Fruit fly (Drosophila melanogaster) whole organism, wandering third instar larva: ENCODE results near the gene Usp10.

Experiments used
- Abd-B ChIP-seq: fragments of >200 bp; optimal IDR thresholded peaks from 2 replicates; lab custom pipeline; 2017; ENCODE audit warnings: missing biosample characterization, missing genetic modification characterization
- CG32264 ChIP-seq: fragments of 200-800 bp; sonication (Bioruptor generic); optimal IDR thresholded peaks from 2 replicates; lab custom pipeline; 2016; ENCODE audit warnings: missing biosample characterization, missing genetic modification characterization
- CG9705 ChIP-seq: fragments of 200-800 bp; sonication (Bioruptor generic); optimal IDR thresholded peaks from 2 replicates; lab custom pipeline; 2018; ENCODE audit warnings: missing biosample characterization, mild to moderate bottlenecking, missing genetic modification characterization
- CrebA ChIP-seq: fragments of 200-800 bp; sonication (Bioruptor generic); optimal IDR thresholded peaks from 2 replicates; lab custom pipeline; 2016; ENCODE audit warnings: missing biosample characterization, mild to moderate bottlenecking, missing genetic modification characterization, borderline replicate concordance
- Dfd ChIP-seq: fragments of >200 bp; optimal IDR thresholded peaks from 2 replicates; lab custom pipeline; 2017; ENCODE audit warnings: missing biosample characterization, missing genetic modification characterization
- Dif ChIP-seq: fragments of 200-275, 200-300 bp; sonication (Bioruptor generic); optimal IDR thresholded peaks from 2 replicates; lab custom pipeline; 2018; ENCODE audit warnings: missing biosample characterization, missing genetic modification characterization; ENCODE audit not compliant: partially characterized antibody
- GATAd ChIP-seq: sonication (Bioruptor generic); optimal IDR thresholded peaks from 2 replicates; lab custom pipeline; 2016; ENCODE audit warnings: missing biosample characterization, missing genetic modification characterization
- HLH106 ChIP-seq: fragments of 200-800 bp; optimal IDR thresholded peaks from 3 replicates; lab custom pipeline; 2019; ENCODE audit warnings: missing biosample characterization, mild to moderate bottlenecking, missing genetic modification characterization, moderate library complexity
- Hnf4 ChIP-seq: fragments of 200-800 bp; sonication (Bioruptor generic); optimal IDR thresholded peaks from 2 replicates; lab custom pipeline; 2016; ENCODE audit warnings: missing biosample characterization, mild to moderate bottlenecking, missing genetic modification characterization
- Hr78 ChIP-seq: fragments of >200 bp; optimal IDR thresholded peaks from 2 replicates; lab custom pipeline; 2017; ENCODE audit warnings: missing biosample characterization, missing genetic modification characterization
- Hr83 ChIP-seq: fragments of 200-300 bp; sonication (Bioruptor generic); optimal IDR thresholded peaks from 2 replicates; lab custom pipeline; 2016; ENCODE audit warnings: missing biosample characterization, mild to moderate bottlenecking, missing genetic modification characterization, moderate library complexity; ENCODE audit not compliant: poor library complexity, severe bottlenecking
- Jra ChIP-seq: sonication (Bioruptor generic); optimal IDR thresholded peaks from 2 replicates; lab custom pipeline; 2016; ENCODE audit warnings: missing biosample characterization, missing genetic modification characterization
- Mio ChIP-seq: sonication (Bioruptor generic); optimal IDR thresholded peaks from 2 replicates; lab custom pipeline; 2016; ENCODE audit warnings: missing biosample characterization, missing genetic modification characterization
- Myc ChIP-seq: fragments of >200 bp; optimal IDR thresholded peaks from 2 replicates; lab custom pipeline; 2017
- N ChIP-seq: fragments of >200 bp; optimal IDR thresholded peaks from 2 replicates; lab custom pipeline; 2018; ENCODE audit warnings: missing biosample characterization, missing external identifiers, missing genetic modification characterization
- OdsH ChIP-seq: fragments of 200-800 bp; sonication (Bioruptor generic); optimal IDR thresholded peaks from 2 replicates; lab custom pipeline; 2016; ENCODE audit warnings: missing biosample characterization, mild to moderate bottlenecking, missing genetic modification characterization
- Rel ChIP-seq, 2 experiments: fragments of 200-800 bp; sonication (Bioruptor generic) in 1 of 2; optimal IDR thresholded peaks; 2 replicates in 1 of 2; 3 replicates in 1 of 2; lab custom pipeline; 2016 to 2019; ENCODE audit warnings: mild to moderate bottlenecking in 2 of 2, missing biosample characterization in 2 of 2, missing genetic modification characterization in 2 of 2, moderate library complexity in 1 of 2
- Sp1 ChIP-seq: fragments of 200-800 bp; sonication (Bioruptor generic); optimal IDR thresholded peaks from 3 replicates; lab custom pipeline; 2019; ENCODE audit warnings: missing biosample characterization, mild to moderate bottlenecking, missing genetic modification characterization, moderate library complexity
- Vsx2 ChIP-seq: fragments of 200-300, 225-300 bp; sonication (Bioruptor generic); optimal IDR thresholded peaks from 2 replicates; lab custom pipeline; 2018; ENCODE audit warnings: missing biosample characterization, missing genetic modification characterization; ENCODE audit not compliant: partially characterized antibody
- br ChIP-seq: fragments of 200-800 bp; sonication (Bioruptor generic); optimal IDR thresholded peaks from 2 replicates; lab custom pipeline; 2016; ENCODE audit warnings: missing biosample characterization, missing genetic modification characterization
- brk ChIP-seq: fragments of 200-800 bp; sonication (Bioruptor generic); optimal IDR thresholded peaks from 2 replicates; lab custom pipeline; 2016; ENCODE audit warnings: missing biosample characterization, mild to moderate bottlenecking, missing genetic modification characterization
- dl ChIP-seq, 2 experiments: fragments of 175-275, 200-275 bp in 1 of 2; fragments of 200-275 bp in 1 of 2; sonication (Bioruptor generic); optimal IDR thresholded peaks; lab custom pipeline; 2018; ENCODE audit warnings: mild to moderate bottlenecking in 2 of 2, missing biosample characterization in 2 of 2, missing genetic modification characterization in 2 of 2, moderate library complexity in 2 of 2; ENCODE audit not compliant: partially characterized antibody in 2 of 2, insufficient read depth in 1 of 2
- dmrt93B ChIP-seq: fragments of 200-800 bp; sonication (Bioruptor generic); optimal IDR thresholded peaks from 2 replicates; lab custom pipeline; 2018; ENCODE audit warnings: missing biosample characterization, mild to moderate bottlenecking, missing genetic modification characterization
- dsf ChIP-seq: sonication (Bioruptor generic); optimal IDR thresholded peaks from 2 replicates; lab custom pipeline; 2016; ENCODE audit warnings: missing biosample characterization, missing genetic modification characterization, borderline replicate concordance
- ey ChIP-seq: fragments of 200-800 bp; sonication (Bioruptor generic); optimal IDR thresholded peaks from 2 replicates; lab custom pipeline; 2016; ENCODE audit warnings: missing biosample characterization, missing genetic modification characterization
- foxo ChIP-seq, 2 experiments: fragments of 200-800 bp; sonication (Bioruptor generic); optimal IDR thresholded peaks; 2 replicates in 1 of 2; 3 replicates in 1 of 2; lab custom pipeline; 2016 to 2017; ENCODE audit warnings: missing biosample characterization in 2 of 2, missing genetic modification characterization in 2 of 2
- fru ChIP-seq: fragments of 200-800 bp; sonication (Bioruptor generic); optimal IDR thresholded peaks from 3 replicates; lab custom pipeline; 2016; ENCODE audit warnings: missing biosample characterization, mild to moderate bottlenecking, missing genetic modification characterization
- h ChIP-seq: fragments of 200-800 bp; sonication (Bioruptor generic); optimal IDR thresholded peaks from 3 replicates; lab custom pipeline; 2016; ENCODE audit warnings: missing biosample characterization, mild to moderate bottlenecking, missing genetic modification characterization
- jim ChIP-seq: fragments of 175-275, 200-325 bp; sonication (Bioruptor generic); optimal IDR thresholded peaks from 2 replicates; lab custom pipeline; 2016; ENCODE audit warnings: missing biosample characterization, mild to moderate bottlenecking, missing genetic modification characterization
- lola ChIP-seq: fragments of >200 bp; optimal IDR thresholded peaks from 2 replicates; lab custom pipeline; 2017; ENCODE audit warnings: missing biosample characterization, missing genetic modification characterization
- pan ChIP-seq: fragments of >200 bp; optimal IDR thresholded peaks from 2 replicates; lab custom pipeline; 2017
- psq ChIP-seq: fragments of 200-800 bp; sonication (Bioruptor generic); optimal IDR thresholded peaks from 3 replicates; lab custom pipeline; 2017; ENCODE audit warnings: missing biosample characterization, mild to moderate bottlenecking, missing genetic modification characterization, moderate library complexity
- rgr ChIP-seq: fragments of 200-800 bp; sonication (Bioruptor generic); optimal IDR thresholded peaks from 3 replicates; lab custom pipeline; 2016; ENCODE audit warnings: missing biosample characterization, mild to moderate bottlenecking, missing genetic modification characterization
- sage ChIP-seq: fragments of 200-800 bp; sonication (Bioruptor generic); optimal IDR thresholded peaks from 2 replicates; lab custom pipeline; 2016; ENCODE audit warnings: missing biosample characterization, mild to moderate bottlenecking, missing genetic modification characterization
- sv ChIP-seq: fragments of 200-800 bp; sonication (Bioruptor generic); optimal IDR thresholded peaks from 3 replicates; lab custom pipeline; 2016; ENCODE audit warnings: missing biosample characterization, missing genetic modification characterization
- tai ChIP-seq: sonication (Bioruptor generic); optimal IDR thresholded peaks from 2 replicates; lab custom pipeline; 2016; ENCODE audit warnings: missing biosample characterization, missing genetic modification characterization
- usp ChIP-seq: fragments of >200 bp; optimal IDR thresholded peaks from 2 replicates; lab custom pipeline; 2017; ENCODE audit warnings: missing biosample characterization, missing genetic modification characterization
- woc ChIP-seq: sonication (Bioruptor generic); optimal IDR thresholded peaks from 2 replicates; lab custom pipeline; 2016; ENCODE audit warnings: missing biosample characterization, mild to moderate bottlenecking, missing genetic modification characterization

The Usp10 gene

dm6 chr3L:837552-838187 is 34.0 kb upstream of the Usp10 start, which contains the start of the genes CG13901 and CG13887:
CG13901 (minus strand) TSS chr3L:837821.
CG13887 (plus strand) TSS chr3L:837861.
- peak; percentile 94 for TF ChIP-seq ey
- TF ChIP-seq Abd-B (GFP tag; lab: Kevin White, UChicago): no peak
- no peak for TF ChIP-seq sage
- TF ChIP-seq dsf (GFP tag; lab: Kevin White, UChicago): peak; percentile 78
- TF ChIP-seq Dfd (GFP tag; lab: Kevin White, UChicago): no peak
- no peak for TF ChIP-seq pan
- peak; percentile 93 for TF ChIP-seq HLH106 (tag; lab: Kevin White, UChicago)
- peak; percentile 92 for TF ChIP-seq Jra (GFP tag; lab: Kevin White, UChicago)
- no peak for TF ChIP-seq tai (GFP tag; lab: Kevin White, UChicago)
- TF ChIP-seq Hnf4: peak; percentile 93
- TF ChIP-seq CG9705 (GFP tag; lab: Kevin White, UChicago): peak; percentile 90
- TF ChIP-seq dmrt93B: peak; percentile 79
- peak; percentile 47 for TF ChIP-seq jim (GFP tag; lab: Kevin White, UChicago)
- TF ChIP-seq Mio: peak; percentile 61
- peak; percentile 93 for TF ChIP-seq sv
- peak; percentile 90 for TF ChIP-seq Sp1 (GFP tag; lab: Kevin White, UChicago)
- TF ChIP-seq lola (GFP tag; lab: Kevin White, UChicago): no peak
- TF ChIP-seq fru (GFP tag; lab: Kevin White, UChicago): peak; percentile 94
- TF ChIP-seq Vsx2 (GFP tag; lab: Kevin White, UChicago): no peak
- peak; percentile 81 for TF ChIP-seq Myc (lab: Kevin White, UChicago)
- no peak for TF ChIP-seq Hr78
- TF ChIP-seq woc (GFP tag; lab: Kevin White, UChicago): peak; percentile 93
- peak; percentile 85 for TF ChIP-seq Hr83
- peak; percentile 95 for TF ChIP-seq h
- peak; percentile 84 for TF ChIP-seq psq
- TF ChIP-seq dl (GFP tag; optimal IDR thresholded peaks at IDR 0.05; lab: Kevin White, UChicago; ENCODE audit: insufficient read depth in 1 of 2, partially characterized antibody in 2 of 2): no peak
- TF ChIP-seq Rel (GFP tag; optimal IDR thresholded peaks at IDR 0.05; lab: Kevin White, UChicago): no peak
- TF ChIP-seq Rel (tag; optimal IDR thresholded peaks at IDR 0.05; lab: Kevin White, UChicago): peak; percentile 75
- TF ChIP-seq OdsH: peak; percentile 90
- TF ChIP-seq CrebA (GFP tag; lab: Kevin White, UChicago): no peak
- peak; percentile 71 for TF ChIP-seq CG32264 (GFP tag; lab: Kevin White, UChicago)
- no peak for TF ChIP-seq GATAd (GFP tag; lab: Kevin White, UChicago)
- peak; percentile 7 to 95 for TF ChIP-seq foxo (GFP tag; optimal IDR thresholded peaks at IDR 0.05; lab: Kevin White, UChicago)
- TF ChIP-seq rgr (GFP tag; lab: Kevin White, UChicago): peak; percentile 94
- TF ChIP-seq N: no peak
- TF ChIP-seq usp (GFP tag; lab: Kevin White, UChicago): no peak
- TF ChIP-seq brk (GFP tag; lab: Kevin White, UChicago): no peak
- peak; percentile 92 for TF ChIP-seq br
- TF ChIP-seq Dif (GFP tag; lab: Kevin White, UChicago): no peak

dm6 chr3L:841260-841659 is 30.4 kb upstream of the Usp10 start, which contains the start of the genes JMJD5 and Gr61a:
JMJD5 (minus strand) TSS chr3L:841360.
Gr61a (plus strand) TSS chr3L:841451.
- TF ChIP-seq rgr (GFP tag; lab: Kevin White, UChicago) (no peak), Hr83 (no peak), h (no peak), OdsH (no peak), Jra (GFP tag; lab: Kevin White, UChicago) (no peak), psq (no peak), sv (no peak), dsf (GFP tag; lab: Kevin White, UChicago) (no peak)
- TF ChIP-seq, all 38 proteins: peak for 0
